Worm (Caenorhabditis elegans): ENCODE data around the gene somi-1.
A peak's percentile ranks its signal among the peaks of the same experiment; 100 is the strongest.

Gene somi-1

DNA sequence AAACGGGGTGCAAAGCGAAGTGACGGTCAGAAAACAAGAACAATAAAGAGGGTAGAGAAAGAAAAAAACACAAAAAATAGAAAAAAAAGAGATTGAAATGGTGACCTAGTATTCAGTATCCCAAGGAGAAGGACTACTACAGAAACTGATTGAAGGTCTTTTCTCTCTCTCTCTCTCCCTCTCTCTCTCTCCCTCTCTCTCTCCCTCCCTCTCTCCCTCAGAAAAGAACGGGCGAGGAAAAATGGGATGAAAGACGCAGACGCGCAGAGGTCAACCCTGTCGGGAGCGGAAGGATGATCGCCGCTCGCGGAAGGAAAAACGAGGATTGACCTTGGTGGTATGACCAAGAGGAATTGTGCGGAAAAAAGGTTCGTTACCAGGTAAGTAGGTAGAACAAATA lies 16.7 kb downstream of the somi-1 start:
- peak; percentile 97 for TF ChIP-seq nhr-85 (tag)
- TF ChIP-seq snu-23 (GFP tag; optimal IDR thresholded peaks at IDR 0.05), result peak; percentile 31
- TF ChIP-seq elt-2 (tag; optimal IDR thresholded peaks at IDR 0.05), result no peak
- no peak for TF ChIP-seq fkh-8 (tag; optimal IDR thresholded peaks at IDR 0.05)
- TF ChIP-seq nhr-28 (tag; optimal IDR thresholded peaks at IDR 0.05), result no peak
- peak; percentile 23 for TF ChIP-seq C16A3.4 (tag; optimal IDR thresholded peaks at IDR 0.05)
- no peak for TF ChIP-seq nhr-84 (tag; optimal IDR thresholded peaks at IDR 0.05)
- TF ChIP-seq sptf-1 (tag; optimal IDR thresholded peaks at IDR 0.05), result no peak
- TF ChIP-seq alr-1 (tag; optimal IDR thresholded peaks at IDR 0.05; ENCODE audit: borderline replicate concordance), result no peak
- TF ChIP-seq unc-30 (tag; optimal IDR thresholded peaks at IDR 0.05), result no peak
- peak; percentile 19 to 32 for TF ChIP-seq efl-1 (optimal IDR thresholded peaks at IDR 0.05)
- peak in 1 of 2 experiments; percentile 50 for TF ChIP-seq efl-1 (GFP tag; optimal IDR thresholded peaks at IDR 0.05 in 1 of 2)
- peak in 2 of 3 experiments; percentile 13 to 26 for TF ChIP-seq ceh-82 (tag; optimal IDR thresholded peaks at IDR 0.05)
- peak; percentile 14 for TF ChIP-seq lin-13 (GFP tag; optimal IDR thresholded peaks at IDR 0.05)
- TF ChIP-seq nhr-76 (tag; optimal IDR thresholded peaks at IDR 0.05), result no peak
- no peak for TF ChIP-seq C34B4.2 (tag; optimal IDR thresholded peaks at IDR 0.05)
- TF ChIP-seq ztf-4 (tag; optimal IDR thresholded peaks at IDR 0.05), result peak; percentile 42
- no peak for TF ChIP-seq tlp-1 (tag; optimal IDR thresholded peaks at IDR 0.05)
- TF ChIP-seq vab-15 (tag; optimal IDR thresholded peaks at IDR 0.05), result no peak
- no peak for TF ChIP-seq pag-3 (tag; optimal IDR thresholded peaks at IDR 0.05; ENCODE audit: borderline replicate concordance, insufficient read depth)
- no peak for TF ChIP-seq pax-3 (tag; optimal IDR thresholded peaks at IDR 0.05)
- peak; percentile 61 for TF ChIP-seq mep-1 (tag; optimal IDR thresholded peaks at IDR 0.05)
- TF ChIP-seq nhr-71 (tag; optimal IDR thresholded peaks at IDR 0.05), result peak; percentile 56
- TF ChIP-seq fkh-10 (GFP tag; optimal IDR thresholded peaks at IDR 0.05), result no peak
- no peak for TF ChIP-seq ztf-11 (tag; optimal IDR thresholded peaks at IDR 0.05)
- TF ChIP-seq nhr-47 (tag; optimal IDR thresholded peaks at IDR 0.05), result peak; percentile 18
- no peak for TF ChIP-seq aha-1 (tag; optimal IDR thresholded peaks at IDR 0.05)
- no peak for TF ChIP-seq mab-9 (GFP tag; IDR thresholded peaks at IDR 0.05)
- TF ChIP-seq lin-35 (GFP tag; optimal IDR thresholded peaks at IDR 0.05), result peak; percentile 17 to 24
- TF ChIP-seq zag-1 (tag; optimal IDR thresholded peaks at IDR 0.05), result no peak
- no peak for TF ChIP-seq egl-13 (tag; optimal IDR thresholded peaks at IDR 0.05)
- no peak for TF ChIP-seq lin-15B (tag; optimal IDR thresholded peaks at IDR 0.05)
- no peak for TF ChIP-seq efl-3 (GFP tag; optimal IDR thresholded peaks at IDR 0.05)
- TF ChIP-seq grh-1 (GFP tag; IDR thresholded peaks at IDR 0.05), result peak; percentile 94
- TF ChIP-seq unc-62 (GFP tag; optimal IDR thresholded peaks at IDR 0.05), result no peak
- no peak for TF ChIP-seq dsc-1 (tag; optimal IDR thresholded peaks at IDR 0.05)
- peak; percentile 84 for TF ChIP-seq lin-14 (GFP tag; optimal IDR thresholded peaks at IDR 0.05)
- TF ChIP-seq hlh-17 (GFP tag; optimal IDR thresholded peaks at IDR 0.05; ENCODE audit: borderline replicate concordance), result no peak
- no peak for TF ChIP-seq skn-1 (tag; optimal IDR thresholded peaks at IDR 0.05)
- TF ChIP-seq nhr-19 (GFP tag; conservative IDR thresholded peaks at IDR 0.05), result no peak
- no peak for TF ChIP-seq ets-5 (GFP tag; IDR thresholded peaks at IDR 0.05)
- TF ChIP-seq lir-3 (tag; optimal IDR thresholded peaks at IDR 0.05; ENCODE audit: poor library complexity), result no peak
- no peak for TF ChIP-seq unc-86 (tag; optimal IDR thresholded peaks at IDR 0.05)
- TF ChIP-seq dpl-1 (GFP tag; optimal IDR thresholded peaks at IDR 0.05), result peak in 1 of 3 experiments; percentile 34
- no peak for TF ChIP-seq ceh-63 (GFP tag; optimal IDR thresholded peaks at IDR 0.05)
- no peak for TF ChIP-seq mef-2 (tag; optimal IDR thresholded peaks at IDR 0.05)
- peak; percentile 48 for TF ChIP-seq rnt-1 (tag; optimal IDR thresholded peaks at IDR 0.05)
- TF ChIP-seq nhr-20 (tag; optimal IDR thresholded peaks at IDR 0.05), result peak; percentile 46
- TF ChIP-seq isw-1 (GFP tag; IDR thresholded peaks at IDR 0.05), result no peak
- TF ChIP-seq fkh-4 (tag; optimal IDR thresholded peaks at IDR 0.05; ENCODE audit: borderline replicate concordance), result no peak
- no peak for TF ChIP-seq hpl-2 (GFP tag; optimal IDR thresholded peaks at IDR 0.05)
- peak; percentile 31 to 61 for TF ChIP-seq lsy-2 (tag; optimal IDR thresholded peaks at IDR 0.05)
- peak; percentile 45 for TF ChIP-seq nhr-90 (tag; optimal IDR thresholded peaks at IDR 0.05; ENCODE audit: poor library complexity)

All from whole organism, L1 larva.